Worm (Caenorhabditis elegans) whole organism, L3 larva: ENCODE results near the gene clec-250.

ENCODE experiments used
- ceh-28 ChIP-seq: fragments of 150-350 bp; optimal IDR thresholded peaks from 2 replicates; lab custom pipeline; 2014; ENCODE audit warnings: missing biosample characterization, missing genetic modification reagents, missing genetic modification characterization
- ceh-9 ChIP-seq: sonication (generic microtip); optimal IDR thresholded peaks from 2 replicates; lab custom pipeline; 2018; ENCODE audit warnings: missing biosample characterization, missing genetic modification characterization
- daf-12 ChIP-seq: fragments of 150-350 bp; optimal IDR thresholded peaks from 2 replicates; lab custom pipeline; 2014; ENCODE audit warnings: missing biosample characterization, missing genetic modification reagents, missing genetic modification characterization
- elt-1 ChIP-seq: fragments of 150-350 bp; optimal IDR thresholded peaks from 2 replicates; lab custom pipeline; 2014; ENCODE audit warnings: missing biosample characterization, missing genetic modification characterization
- elt-2 ChIP-seq: sonication (generic microtip); optimal IDR thresholded peaks from 2 replicates; lab custom pipeline; 2016; ENCODE audit warnings: missing genetic modification reagents, mild to moderate bottlenecking, missing genetic modification characterization, missing compliant biosample characterization
- nfya-1 ChIP-seq: sonication (generic microtip); optimal IDR thresholded peaks from 2 replicates; lab custom pipeline; 2017; ENCODE audit warnings: missing genetic modification characterization, mild to moderate bottlenecking, missing compliant biosample characterization, antibody characterized with exemption, moderate library complexity; ENCODE audit not compliant: insufficient read depth
- nhr-11 ChIP-seq: fragments of 150-350 bp; optimal IDR thresholded peaks from 2 replicates; lab custom pipeline; 2014; ENCODE audit warnings: missing biosample characterization, missing genetic modification characterization
- nhr-23 ChIP-seq: fragments of 150-350 bp; optimal IDR thresholded peaks from 2 replicates; lab custom pipeline; 2014; ENCODE audit warnings: missing biosample characterization, missing genetic modification reagents, missing genetic modification characterization
- nhr-237 ChIP-seq: fragments of 150-350 bp; optimal IDR thresholded peaks from 2 replicates; lab custom pipeline; 2014; ENCODE audit warnings: missing biosample characterization, missing genetic modification characterization
- nhr-28 ChIP-seq: fragments of 150-350 bp; optimal IDR thresholded peaks from 2 replicates; lab custom pipeline; 2014; ENCODE audit warnings: missing biosample characterization, missing genetic modification characterization
- nhr-76 ChIP-seq: fragments of 150-350 bp; sonication (generic microtip); optimal IDR thresholded peaks from 5 replicates; lab custom pipeline; 2014; ENCODE audit warnings: missing biosample characterization, missing genetic modification characterization
- snpc-4 ChIP-seq: fragments of 150-350 bp; optimal IDR thresholded peaks from 2 replicates; lab custom pipeline; 2014; ENCODE audit warnings: missing biosample characterization, missing genetic modification characterization
- ztf-11 ChIP-seq: fragments of 150-350 bp; optimal IDR thresholded peaks from 2 replicates; lab custom pipeline; 2014; ENCODE audit warnings: missing biosample characterization, missing genetic modification characterization

DNA sequence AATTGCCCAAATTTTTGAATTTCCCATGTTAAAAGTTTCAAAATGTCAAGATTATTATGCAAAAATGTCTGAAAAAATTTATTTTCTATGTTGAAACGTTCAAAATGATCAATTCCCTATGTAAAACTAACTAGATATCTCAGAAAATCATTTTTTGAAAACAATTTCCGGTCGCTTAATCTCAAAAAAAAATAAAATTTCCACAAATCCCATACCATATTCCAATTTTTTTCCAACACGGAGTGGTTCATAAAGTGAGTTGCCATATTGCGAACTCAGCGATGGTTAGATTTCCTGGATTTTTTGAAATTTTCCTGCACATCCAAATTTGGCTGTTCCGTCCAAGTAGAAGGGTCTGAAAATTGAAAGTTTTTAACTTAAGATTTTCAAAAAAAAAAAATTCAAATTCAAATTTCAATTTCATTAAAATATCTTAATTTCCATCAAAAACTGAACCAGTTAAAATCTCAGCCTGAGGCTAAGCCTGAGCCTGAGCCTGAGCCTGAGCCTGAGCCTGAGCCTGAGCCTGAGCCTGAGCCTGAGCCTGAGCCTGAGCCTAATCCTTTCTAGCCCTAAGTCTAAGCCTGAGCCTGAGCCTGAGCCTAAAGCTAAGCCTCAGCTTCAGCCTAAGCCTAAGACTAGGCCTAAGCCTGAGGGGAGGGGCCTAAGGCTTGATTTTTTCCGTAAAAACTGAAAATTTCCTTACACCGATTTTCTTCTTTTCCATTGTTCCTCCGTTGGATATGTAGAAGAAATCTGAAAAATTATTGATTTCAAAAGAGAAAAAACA lies 19.3 kb downstream of the clec-250 start:
- TF ChIP-seq ceh-28 (no peak), nfya-1 (no peak), ztf-11 (no peak), elt-2 (tag; lab: Kevin White, UChicago) (no peak), nhr-23 (tag; lab: Kevin White, UChicago) (no peak), elt-1 (tag; lab: Kevin White, UChicago) (no peak), nhr-28 (tag; lab: Kevin White, UChicago) (no peak), snpc-4 (tag; lab: Kevin White, UChicago) (no peak), daf-12 (tag; lab: Kevin White, UChicago) (no peak), nhr-237 (tag; lab: Kevin White, UChicago) (no peak), nhr-11 (tag; lab: Kevin White, UChicago) (no peak), ceh-9 (no peak), nhr-76 (tag; lab: Kevin White, UChicago) (no peak)
